Fruit fly (Drosophila melanogaster) whole organism, embryonic: ENCODE data around the gene sti.

ENCODE experiments used
- Asciz ChIP-seq: fragments of 200-800 bp; sonication (Bioruptor generic); optimal IDR thresholded peaks from 2 replicates; lab custom pipeline; 2017; ENCODE audit warnings: missing biosample characterization, mild to moderate bottlenecking, missing genetic modification characterization, missing genetic modification reagents
- Atf-2 ChIP-seq: fragments of 200-800 bp; sonication (Bioruptor generic); optimal IDR thresholded peaks from 2 replicates; lab custom pipeline; 2016; ENCODE audit warnings: missing biosample characterization, missing genetic modification characterization
- B-H1 ChIP-seq: fragments of 200-800 bp; sonication (Bioruptor generic); IDR thresholded peaks from 3 replicates; pipeline ENCODE4 v1.3.6; 2022; ENCODE audit warnings: missing biosample characterization, missing genetic modification characterization
- CG1024 ChIP-seq: fragments of 200-800 bp; sonication (Bioruptor generic); IDR thresholded peaks from 2 replicates; pipeline ENCODE4 v1.3.6; 2022; ENCODE audit warnings: missing biosample characterization, missing genetic modification characterization
- CG10543 ChIP-seq: fragments of 200-800 bp; sonication (Bioruptor generic); optimal IDR thresholded peaks from 3 replicates; lab custom pipeline; 2017; ENCODE audit warnings: missing biosample characterization, mild to moderate bottlenecking, missing genetic modification characterization, moderate library complexity
- CG11456 ChIP-seq: fragments of 200-800 bp; sonication (Bioruptor generic); IDR thresholded peaks from 3 replicates; pipeline ENCODE4 v1.3.6; 2022; ENCODE audit warnings: missing biosample characterization, missing genetic modification characterization
- CG12155 ChIP-seq: fragments of 200-800 bp; sonication (Bioruptor generic); optimal IDR thresholded peaks from 3 replicates; lab custom pipeline; 2016; ENCODE audit warnings: missing biosample characterization, missing genetic modification characterization
- CG15073 ChIP-seq: fragments of 200-800 bp; sonication (Bioruptor generic); optimal IDR thresholded peaks from 2 replicates; lab custom pipeline; 2016; ENCODE audit warnings: missing biosample characterization, missing genetic modification characterization
- CG1529 ChIP-seq: fragments of 200-800 bp; sonication (Bioruptor generic); optimal IDR thresholded peaks from 3 replicates; lab custom pipeline; 2018; ENCODE audit warnings: missing biosample characterization, missing genetic modification characterization
- CG15696 ChIP-seq: fragments of 200-800 bp; sonication (Bioruptor generic); optimal IDR thresholded peaks from 2 replicates; lab custom pipeline; 2019; ENCODE audit warnings: missing biosample characterization, mild to moderate bottlenecking, missing genetic modification characterization, moderate library complexity
- CG1602 ChIP-seq: fragments of 200-800 bp; sonication (Bioruptor generic); optimal IDR thresholded peaks from 3 replicates; lab custom pipeline; 2016; ENCODE audit warnings: missing biosample characterization, missing genetic modification characterization
- CG17328 ChIP-seq: fragments of 200-800 bp; sonication (Bioruptor generic); IDR thresholded peaks from 2 replicates; pipeline ENCODE4 v1.3.6; 2022; ENCODE audit warnings: missing biosample characterization, missing genetic modification characterization
- CG17361 ChIP-seq: fragments of 200-800 bp; sonication (Bioruptor generic); IDR thresholded peaks from 3 replicates; pipeline ENCODE4 v1.3.6; 2022; ENCODE audit warnings: missing biosample characterization, missing genetic modification characterization
- CG17612 ChIP-seq: fragments of 200-800 bp; sonication (Bioruptor generic); IDR thresholded peaks from 2 replicates; pipeline ENCODE4 v1.3.6; 2022; ENCODE audit warnings: missing biosample characterization, missing genetic modification characterization
- CG18476 ChIP-seq: fragments of 200-800 bp; sonication (Bioruptor generic); optimal IDR thresholded peaks from 2 replicates; lab custom pipeline; 2016; ENCODE audit warnings: missing biosample characterization, mild to moderate bottlenecking, missing genetic modification characterization
- CG18764 ChIP-seq: fragments of 200-800 bp; sonication (Bioruptor generic); optimal IDR thresholded peaks from 3 replicates; lab custom pipeline; 2016; ENCODE audit warnings: missing biosample characterization, missing genetic modification characterization
- CG2116 ChIP-seq: fragments of 200-800 bp; sonication (Bioruptor generic); optimal IDR thresholded peaks from 3 replicates; lab custom pipeline; 2018; ENCODE audit warnings: missing biosample characterization, mild to moderate bottlenecking, missing genetic modification characterization
- CG2202 ChIP-seq: fragments of 200-800 bp; sonication (Bioruptor generic); optimal IDR thresholded peaks from 2 replicates; lab custom pipeline; 2018; ENCODE audit warnings: missing biosample characterization, mild to moderate bottlenecking, missing genetic modification characterization
- CG30431 ChIP-seq: fragments of 200-800 bp; sonication (Bioruptor generic); optimal IDR thresholded peaks from 2 replicates; lab custom pipeline; 2017; ENCODE audit warnings: missing biosample characterization, missing genetic modification characterization
- CG31224 ChIP-seq: fragments of 200-800 bp; sonication (Bioruptor generic); IDR thresholded peaks from 2 replicates; pipeline ENCODE4 v1.3.6; 2022; ENCODE audit warnings: missing biosample characterization, missing genetic modification characterization
- CG31365 ChIP-seq: fragments of 200-800 bp; sonication (Bioruptor generic); optimal IDR thresholded peaks from 2 replicates; lab custom pipeline; 2018; ENCODE audit warnings: missing biosample characterization, mild to moderate bottlenecking, missing genetic modification characterization
- CG32767 ChIP-seq: fragments of 200-800 bp; sonication (Bioruptor generic); IDR thresholded peaks from 2 replicates; pipeline ENCODE4 v1.3.6; 2022; ENCODE audit warnings: missing biosample characterization, missing genetic modification characterization
- CG6689 ChIP-seq: fragments of 200-800 bp; sonication (Bioruptor generic); IDR thresholded peaks from 2 replicates; pipeline ENCODE4 v1.3.6; 2022; ENCODE audit warnings: missing biosample characterization, missing genetic modification characterization
- CG6813 ChIP-seq: fragments of 200-800 bp; sonication (Bioruptor generic); optimal IDR thresholded peaks from 2 replicates; lab custom pipeline; 2017; ENCODE audit warnings: missing biosample characterization, missing genetic modification characterization, mild to moderate bottlenecking, moderate library complexity, missing genetic modification reagents
- CG9727 ChIP-seq: fragments of 200-800 bp; sonication (Bioruptor generic); optimal IDR thresholded peaks from 3 replicates; lab custom pipeline; 2017; ENCODE audit warnings: missing biosample characterization, mild to moderate bottlenecking, missing genetic modification characterization
- CG9797 ChIP-seq: fragments of 200-800 bp; sonication (Bioruptor generic); optimal IDR thresholded peaks from 3 replicates; lab custom pipeline; 2018; ENCODE audit warnings: missing biosample characterization, mild to moderate bottlenecking, missing genetic modification characterization
- CrebB ChIP-seq: fragments of 200-800 bp; sonication (Bioruptor generic); optimal IDR thresholded peaks from 3 replicates; lab custom pipeline; 2018; ENCODE audit warnings: missing biosample characterization, mild to moderate bottlenecking, missing genetic modification characterization
- Doc2 ChIP-seq: fragments of 200-800 bp; sonication (Bioruptor generic); IDR thresholded peaks from 2 replicates; pipeline ENCODE4 v1.3.6; 2022; ENCODE audit warnings: missing biosample characterization, missing genetic modification characterization
- Hsf ChIP-seq: fragments of 200-800 bp; sonication (Bioruptor generic); optimal IDR thresholded peaks from 3 replicates; lab custom pipeline; 2016; ENCODE audit warnings: missing biosample characterization, missing genetic modification characterization
- Nf-YA ChIP-seq: fragments of 200-800 bp; sonication (Bioruptor generic); IDR thresholded peaks from 2 replicates; pipeline ENCODE4 v1.3.6; 2022; ENCODE audit warnings: missing biosample characterization, missing genetic modification characterization
- NfI ChIP-seq: fragments of 200-800 bp; sonication (Bioruptor generic); optimal IDR thresholded peaks from 3 replicates; lab custom pipeline; 2018; ENCODE audit warnings: missing biosample characterization, mild to moderate bottlenecking, missing genetic modification characterization, moderate library complexity
- Optix ChIP-seq: fragments of 200-800 bp; sonication (Bioruptor generic); IDR thresholded peaks from 3 replicates; pipeline ENCODE4 v1.3.6; 2022; ENCODE audit warnings: missing biosample characterization, missing genetic modification characterization
- Pdp1 ChIP-seq, 2 experiments: fragments of 200-800 bp; sonication (Bioruptor generic); optimal IDR thresholded peaks; 3 replicates each; lab custom pipeline; 2016; ENCODE audit warnings: missing biosample characterization in 2 of 2, missing genetic modification characterization in 2 of 2, mild to moderate bottlenecking in 1 of 2, moderate library complexity in 1 of 2
- Sox100B ChIP-seq: fragments of 200-800 bp; sonication (Bioruptor generic); optimal IDR thresholded peaks from 3 replicates; lab custom pipeline; 2018; ENCODE audit warnings: missing biosample characterization, mild to moderate bottlenecking, missing genetic modification characterization
- Sry-β ChIP-seq: fragments of 200-800 bp; sonication (Bioruptor generic); optimal IDR thresholded peaks from 2 replicates; lab custom pipeline; 2018; ENCODE audit warnings: missing biosample characterization, mild to moderate bottlenecking, missing genetic modification characterization, moderate library complexity
- Sry-δ ChIP-seq: fragments of 200-800 bp; sonication (Bioruptor generic); optimal IDR thresholded peaks from 2 replicates; lab custom pipeline; 2016; ENCODE audit warnings: missing biosample characterization, missing genetic modification characterization
- Stat92E ChIP-seq, 3 experiments: fragments of >200 bp in 2 of 3; fragments of 200-800 bp in 1 of 3; sonication (Bioruptor generic) in 1 of 3; optimal IDR thresholded peaks; 2 replicates each; lab custom pipeline; 2017 to 2019; ENCODE audit warnings: missing biosample characterization in 3 of 3, missing genetic modification characterization in 3 of 3, mild to moderate bottlenecking in 1 of 3, moderate library complexity in 1 of 3
- ac ChIP-seq: fragments of 200-800 bp; sonication (Bioruptor generic); optimal IDR thresholded peaks from 3 replicates; lab custom pipeline; 2017; ENCODE audit warnings: missing biosample characterization, mild to moderate bottlenecking, missing genetic modification characterization
- crp ChIP-seq, 2 experiments: fragments of 200-800 bp; sonication (Bioruptor generic); optimal IDR thresholded peaks; 2 replicates in 1 of 2; 3 replicates in 1 of 2; lab custom pipeline; 2017; ENCODE audit warnings: missing biosample characterization in 2 of 2, missing genetic modification characterization in 2 of 2, mild to moderate bottlenecking in 1 of 2, moderate library complexity in 1 of 2
- dm ChIP-seq: fragments of 200-800 bp; sonication (Bioruptor generic); optimal IDR thresholded peaks from 3 replicates; lab custom pipeline; 2016; ENCODE audit warnings: missing biosample characterization, missing genetic modification characterization
- hbn ChIP-seq: fragments of 200-800 bp; sonication (Bioruptor generic); IDR thresholded peaks from 2 replicates; pipeline ENCODE4 v1.3.6; 2022; ENCODE audit warnings: missing biosample characterization, missing genetic modification characterization; ENCODE audit not compliant: partially characterized antibody
- insv ChIP-seq, 2 experiments: fragments of 200-800 bp; sonication (Bioruptor generic); optimal IDR thresholded peaks; 3 replicates each; lab custom pipeline; 2016 to 2018; ENCODE audit warnings: missing biosample characterization in 2 of 2, missing genetic modification characterization in 2 of 2
- lab ChIP-seq: fragments of 200-800 bp; sonication (Bioruptor generic); optimal IDR thresholded peaks from 3 replicates; lab custom pipeline; 2017; ENCODE audit warnings: missing biosample characterization, missing genetic modification characterization, mild to moderate bottlenecking, moderate library complexity, missing genetic modification reagents
- nmo ChIP-seq: fragments of 200-800 bp; sonication (Bioruptor generic); optimal IDR thresholded peaks from 2 replicates; lab custom pipeline; 2018; ENCODE audit warnings: missing biosample characterization, mild to moderate bottlenecking, missing genetic modification characterization, moderate library complexity
- pros ChIP-seq: fragments of 200-800 bp; sonication (Bioruptor generic); optimal IDR thresholded peaks from 3 replicates; lab custom pipeline; 2019; ENCODE audit warnings: missing biosample characterization, mild to moderate bottlenecking, missing genetic modification characterization, moderate library complexity
- sisA ChIP-seq: fragments of 200-800 bp; sonication (Bioruptor generic); IDR thresholded peaks from 2 replicates; pipeline ENCODE4 v1.3.6; 2022; ENCODE audit warnings: missing biosample characterization, missing genetic modification characterization
- slp2 ChIP-seq: fragments of 200-800 bp; sonication (Bioruptor generic); optimal IDR thresholded peaks from 2 replicates; lab custom pipeline; 2016; ENCODE audit warnings: missing biosample characterization, missing genetic modification characterization
- tgo ChIP-seq: fragments of 200-800 bp; sonication (Bioruptor generic); IDR thresholded peaks from 3 replicates; pipeline ENCODE4 v1.3.6; 2022; ENCODE audit warnings: missing biosample characterization, missing genetic modification characterization
- wor ChIP-seq: fragments of 200-800 bp; sonication (Bioruptor generic); IDR thresholded peaks from 2 replicates; pipeline ENCODE4 v1.3.6; 2022; ENCODE audit warnings: missing biosample characterization, missing genetic modification characterization

The sti gene

dm6 chr3L:12526433-12527113 is 12.0 kb upstream of the sti start, which contains the start of gene eIF2beta (continued):
- TF ChIP-seq Hsf (GFP tag; lab: Kevin White, UChicago) = peak; percentile 45
- no peak for TF ChIP-seq Nf-YA (GFP tag; lab: Robert Waterston, UW)
- TF ChIP-seq CG17612 (GFP tag; lab: Robert Waterston, UW) = no peak
- TF ChIP-seq CG9797 (GFP tag; lab: Kevin White, UChicago) = peak; percentile 91
- no peak for TF ChIP-seq sisA
- no peak for TF ChIP-seq CG12155
- TF ChIP-seq CG1529 (GFP tag; lab: Kevin White, UChicago) = peak; percentile 7
- peak; percentile 18 for TF ChIP-seq CG15696 (tag; lab: Kevin White, UChicago)
- peak; percentile 84 for TF ChIP-seq dm
- 0 out of 2 replicates have a peak, but pooled peaks have one; percentile 23 for TF ChIP-seq hbn (GFP tag; lab: Robert Waterston, UW)
- TF ChIP-seq Asciz (GFP tag; lab: Kevin White, UChicago) = peak; percentile 74
- peak; percentile 62 for TF ChIP-seq lab
- TF ChIP-seq Atf-2 (GFP tag; lab: Kevin White, UChicago) = peak; percentile 17
- TF ChIP-seq Sox100B (GFP tag; lab: Kevin White, UChicago) = peak; percentile 56
- TF ChIP-seq wor (GFP tag; lab: Robert Waterston, UW) = no peak
- TF ChIP-seq CG11456 = 0 out of 3 replicates have a peak, but pooled peaks have one; percentile 41
- no peak for TF ChIP-seq CG6689 (GFP tag; lab: Robert Waterston, UW)
- peak; percentile 40 for TF ChIP-seq CG2116 (GFP tag; lab: Kevin White, UChicago)
- TF ChIP-seq CrebB (tag; lab: Kevin White, UChicago) = peak; percentile 50
- TF ChIP-seq ac (GFP tag; lab: Kevin White, UChicago) = peak; percentile 38
- TF ChIP-seq CG15073 = no peak
- TF ChIP-seq CG31224 = no peak
- no peak for TF ChIP-seq Sry-δ (GFP tag; lab: Kevin White, UChicago)
- TF ChIP-seq Optix (GFP tag; lab: Robert Waterston, UW) = no peak
- TF ChIP-seq Stat92E (GFP tag; optimal IDR thresholded peaks at IDR 0.05; lab: Kevin White, UChicago) = peak in 1 of 3 experiments; percentile 12
- peak; percentile 41 for TF ChIP-seq CG18476 (GFP tag; lab: Kevin White, UChicago)
- no peak for TF ChIP-seq tgo (GFP tag; lab: Robert Waterston, UW)
- TF ChIP-seq CG32767 (GFP tag; lab: Robert Waterston, UW) = no peak
- peak; percentile 38 for TF ChIP-seq CG6813 (GFP tag; lab: Kevin White, UChicago)
- 0 out of 2 replicates have a peak, but pooled peaks have one; percentile 22 for TF ChIP-seq CG17328
- TF ChIP-seq CG17361 (GFP tag; lab: Robert Waterston, UW) = peak; percentile 39; the same call in 1 of the 3 replicates
- TF ChIP-seq CG1602 = no peak
- peak; percentile 41 for TF ChIP-seq nmo
- no peak for TF ChIP-seq CG30431 (GFP tag; lab: Kevin White, UChicago)
- peak; percentile 42 for TF ChIP-seq CG31365 (tag; lab: Kevin White, UChicago)
- TF ChIP-seq NfI (GFP tag; lab: Kevin White, UChicago) = peak; percentile 70
- peak; percentile 15 for TF ChIP-seq CG18764 (GFP tag; lab: Kevin White, UChicago)
- TF ChIP-seq CG10543 = peak; percentile 27
- no peak for TF ChIP-seq Doc2 (GFP tag; lab: Robert Waterston, UW)
- TF ChIP-seq Sry-β (GFP tag; lab: Kevin White, UChicago) = peak; percentile 19
- peak; percentile 20 for TF ChIP-seq CG2202 (tag; lab: Kevin White, UChicago)
- TF ChIP-seq slp2 (GFP tag; lab: Kevin White, UChicago) = peak; percentile 37
- TF ChIP-seq CG9727 (GFP tag; lab: Kevin White, UChicago) = peak; percentile 55
- TF ChIP-seq pros (GFP tag; lab: Kevin White, UChicago) = no peak
- no peak for TF ChIP-seq CG1024
- TF ChIP-seq crp (GFP tag; optimal IDR thresholded peaks at IDR 0.05; lab: Kevin White, UChicago) = peak in 1 of 2 experiments; percentile 1
- TF ChIP-seq insv (GFP tag; optimal IDR thresholded peaks at IDR 0.05; lab: Kevin White, UChicago) = peak in 1 of 2 experiments; percentile 26
- no peak; the same call in 2 of the 3 replicates for TF ChIP-seq B-H1 (GFP tag; lab: Robert Waterston, UW)
- TF ChIP-seq Pdp1 (GFP tag; optimal IDR thresholded peaks at IDR 0.05; lab: Kevin White, UChicago) = peak in 1 of 2 experiments; percentile 53
